Worm (Caenorhabditis elegans) whole organism, young adult: ENCODE measurements around the gene F59F5.7.
A peak's percentile ranks its signal among the peaks of the same experiment; 100 is the strongest.

Experiments
- F22D6.2 ChIP-seq: sonication (generic microtip); optimal IDR thresholded peaks from 2 replicates; lab custom pipeline; 2016; ENCODE audit warnings: mild to moderate bottlenecking, missing genetic modification characterization, missing compliant biosample characterization
- F23B12.7 ChIP-seq: sonication (generic microtip); optimal IDR thresholded peaks from 2 replicates; lab custom pipeline; 2017; ENCODE audit warnings: missing genetic modification characterization, mild to moderate bottlenecking, missing compliant biosample characterization, antibody characterized with exemption, moderate library complexity; ENCODE audit not compliant: insufficient read depth
- K11D2.4 ChIP-seq: fragments of 200-800 bp; sonication (Bioruptor generic); IDR thresholded peaks from 2 replicates; pipeline ENCODE4 v1.3.6; 2022; ENCODE audit warnings: missing genetic modification reagents, missing genetic modification characterization, missing compliant biosample characterization
- K12H6.12 ChIP-seq: fragments of 200-800 bp; sonication (Bioruptor generic); optimal IDR thresholded peaks from 2 replicates; lab custom pipeline; 2018; ENCODE audit warnings: mild to moderate bottlenecking, missing genetic modification characterization, missing compliant biosample characterization
- Y53F4B.3 ChIP-seq: fragments of 200-800 bp; sonication (Bioruptor generic); IDR thresholded peaks from 2 replicates; pipeline ENCODE4 v1.3.6; 2022; ENCODE audit warnings: missing genetic modification reagents, missing genetic modification characterization, missing compliant biosample characterization
- ZK185.1 ChIP-seq: sonication (generic microtip); optimal IDR thresholded peaks from 2 replicates; lab custom pipeline; 2016; ENCODE audit warnings: mild to moderate bottlenecking, missing genetic modification characterization, missing compliant biosample characterization; ENCODE audit not compliant: poor library complexity, severe bottlenecking
- akir-1 ChIP-seq: fragments of 200-800 bp; sonication (Bioruptor generic); optimal IDR thresholded peaks from 2 replicates; lab custom pipeline; 2018; ENCODE audit warnings: mild to moderate bottlenecking, missing genetic modification characterization, moderate library complexity, missing compliant biosample characterization
- ama-1 ChIP-seq, 3 experiments: fragments of 150-350 bp in 1 of 3; sonication (generic microtip) in 2 of 3; optimal IDR thresholded peaks; 2 replicates each; lab custom pipeline; 2014 to 2018; ENCODE audit warnings: missing biosample characterization in 2 of 3, missing genetic modification characterization in 2 of 3, missing genetic modification reagents in 2 of 3
- aptf-3 ChIP-seq: fragments of 200-800 bp; sonication (Bioruptor generic); IDR thresholded peaks from 2 replicates; pipeline ENCODE4 v1.3.6; 2022; ENCODE audit warnings: missing genetic modification characterization, missing compliant biosample characterization
- atf-7 ChIP-seq: sonication (generic microtip); optimal IDR thresholded peaks from 2 replicates; lab custom pipeline; 2017; ENCODE audit warnings: mild to moderate bottlenecking, missing genetic modification characterization, missing compliant biosample characterization
- athp-1 ChIP-seq: sonication (generic microtip); optimal IDR thresholded peaks from 2 replicates; lab custom pipeline; 2017; ENCODE audit warnings: mild to moderate bottlenecking, missing genetic modification characterization, missing compliant biosample characterization
- attf-3 ChIP-seq: fragments of 200-800 bp; sonication (Bioruptor generic); conservative IDR thresholded peaks from 2 replicates; pipeline ENCODE4 v1.3.6; 2022; ENCODE audit warnings: missing genetic modification reagents, missing genetic modification characterization, missing compliant biosample characterization
- bed-2 ChIP-seq: fragments of 200-800 bp; sonication (Bioruptor generic); IDR thresholded peaks from 2 replicates; pipeline ENCODE4 v1.3.6; 2022; ENCODE audit warnings: missing genetic modification reagents, missing genetic modification characterization, missing compliant biosample characterization
- cebp-1 ChIP-seq, 2 experiments: fragments of 200-800 bp in 1 of 2; sonication (Bioruptor generic) in 1 of 2; sonication (generic microtip) in 1 of 2; IDR thresholded peaks in 1 of 2; optimal IDR thresholded peaks in 1 of 2; 2 replicates each; pipeline versions ENCODE4 v1.3.6 to Lab custom; 2017 to 2022; ENCODE audit warnings: missing compliant biosample characterization in 2 of 2, missing genetic modification characterization in 2 of 2, mild to moderate bottlenecking in 1 of 2, missing genetic modification reagents in 1 of 2, moderate library complexity in 1 of 2
- ceh-27 ChIP-seq: fragments of 200-800 bp; sonication (Bioruptor generic); optimal IDR thresholded peaks from 2 replicates; lab custom pipeline; 2018; ENCODE audit warnings: mild to moderate bottlenecking, missing genetic modification characterization, moderate library complexity, missing compliant biosample characterization
- dpff-1 ChIP-seq: sonication (generic microtip); optimal IDR thresholded peaks from 2 replicates; lab custom pipeline; 2017; ENCODE audit warnings: mild to moderate bottlenecking, missing genetic modification characterization, missing compliant biosample characterization
- efl-1 ChIP-seq: fragments of 150-350 bp; optimal IDR thresholded peaks from 2 replicates; lab custom pipeline; 2014; ENCODE audit warnings: missing biosample characterization, missing genetic modification reagents, missing genetic modification characterization
- egl-44 ChIP-seq: fragments of 200-800 bp; sonication (Bioruptor generic); IDR thresholded peaks from 2 replicates; pipeline ENCODE4 v1.3.6; 2022; ENCODE audit warnings: missing genetic modification reagents, missing genetic modification characterization, missing compliant biosample characterization
- ekl-4 ChIP-seq: fragments of 200-800 bp; sonication (Bioruptor generic); IDR thresholded peaks from 2 replicates; pipeline ENCODE4 v1.3.6; 2022; ENCODE audit warnings: missing genetic modification reagents, missing genetic modification characterization, missing compliant biosample characterization
- gei-17 ChIP-seq: fragments of 200-800 bp; sonication (Bioruptor generic); optimal IDR thresholded peaks from 2 replicates; lab custom pipeline; 2018; ENCODE audit warnings: mild to moderate bottlenecking, missing genetic modification characterization, missing compliant biosample characterization
- him-1 ChIP-seq: sonication (generic microtip); optimal IDR thresholded peaks from 2 replicates; lab custom pipeline; 2016; ENCODE audit warnings: missing genotype, missing genetic modification reagents, missing genetic modification characterization, missing compliant biosample characterization
- hmg-1.2 ChIP-seq: fragments of 200-800 bp; sonication (Bioruptor generic); IDR thresholded peaks from 2 replicates; pipeline ENCODE4 v1.3.6; 2022; ENCODE audit warnings: missing genetic modification reagents, missing genetic modification characterization, missing compliant biosample characterization
- hrde-1 ChIP-seq: sonication (generic microtip); optimal IDR thresholded peaks from 2 replicates; lab custom pipeline; 2016; ENCODE audit warnings: missing genetic modification characterization, mild to moderate bottlenecking, missing compliant biosample characterization, moderate library complexity, missing genotype, missing genetic modification reagents, borderline replicate concordance
- hsf-1 ChIP-seq: fragments of 200-800 bp; sonication (Bioruptor generic); IDR thresholded peaks from 2 replicates; pipeline ENCODE4 v1.3.6; 2022; ENCODE audit warnings: missing genetic modification reagents, missing genetic modification characterization, missing compliant biosample characterization
- let-607 ChIP-seq, 2 experiments: fragments of 200-800 bp in 1 of 2; sonication (Bioruptor generic) in 1 of 2; sonication (generic microtip) in 1 of 2; optimal IDR thresholded peaks; 2 replicates each; lab custom pipeline; 2016 to 2018; ENCODE audit warnings: mild to moderate bottlenecking in 2 of 2, missing compliant biosample characterization in 2 of 2, missing genetic modification characterization in 2 of 2, moderate library complexity in 2 of 2, missing genotype in 1 of 2
- lin-26 ChIP-seq: fragments of 200-800 bp; sonication (Bioruptor generic); IDR thresholded peaks from 2 replicates; pipeline ENCODE4 v1.3.6; 2022; ENCODE audit warnings: missing genetic modification reagents, missing genetic modification characterization, missing compliant biosample characterization
- lin-40 ChIP-seq: sonication (generic microtip); optimal IDR thresholded peaks from 2 replicates; lab custom pipeline; 2016; ENCODE audit warnings: missing genetic modification characterization, mild to moderate bottlenecking, missing compliant biosample characterization, missing genotype, missing genetic modification reagents
- lin-54 ChIP-seq: fragments of 200-800 bp; sonication (Bioruptor generic); optimal IDR thresholded peaks from 2 replicates; lab custom pipeline; 2018; ENCODE audit warnings: mild to moderate bottlenecking, missing genetic modification characterization, missing compliant biosample characterization
- lsy-27 ChIP-seq: sonication (generic microtip); optimal IDR thresholded peaks from 2 replicates; lab custom pipeline; 2017; ENCODE audit warnings: missing genetic modification characterization, mild to moderate bottlenecking, missing compliant biosample characterization, antibody characterized with exemption, missing genotype, borderline replicate concordance; ENCODE audit not compliant: insufficient read depth
- madf-10 ChIP-seq: sonication (generic microtip); optimal IDR thresholded peaks from 2 replicates; lab custom pipeline; 2016; ENCODE audit warnings: mild to moderate bottlenecking, missing genetic modification characterization, missing compliant biosample characterization
- madf-6 ChIP-seq: fragments of 200-800 bp; sonication (Bioruptor generic); IDR thresholded peaks from 2 replicates; pipeline ENCODE4 v1.3.6; 2022; ENCODE audit warnings: missing genetic modification reagents, missing genetic modification characterization, missing compliant biosample characterization
- mcd-1 ChIP-seq: fragments of 200-800 bp; sonication (Bioruptor generic); IDR thresholded peaks from 2 replicates; pipeline ENCODE4 v1.3.6; 2022; ENCODE audit warnings: missing genetic modification reagents, missing genetic modification characterization, missing compliant biosample characterization
- mxl-1 ChIP-seq: sonication (generic microtip); optimal IDR thresholded peaks from 2 replicates; lab custom pipeline; 2016; ENCODE audit warnings: missing genetic modification characterization, missing compliant biosample characterization
- nfya-1 ChIP-seq: sonication (generic microtip); optimal IDR thresholded peaks from 2 replicates; lab custom pipeline; 2017; ENCODE audit warnings: antibody characterized with exemption, missing compliant biosample characterization, missing genetic modification characterization, borderline replicate concordance; ENCODE audit not compliant: insufficient read depth
- nfya-2 ChIP-seq: fragments of 200-800 bp; sonication (Bioruptor generic); IDR thresholded peaks from 2 replicates; pipeline ENCODE4 v1.3.6; 2022; ENCODE audit warnings: missing genetic modification reagents, missing genetic modification characterization, missing compliant biosample characterization
- nfyb-1 ChIP-seq: fragments of 200-800 bp; sonication (Bioruptor generic); IDR thresholded peaks from 2 replicates; pipeline ENCODE4 v1.3.6; 2022; ENCODE audit warnings: missing genetic modification reagents, missing genetic modification characterization, missing compliant biosample characterization
- nhr-80 ChIP-seq: sonication (generic microtip); optimal IDR thresholded peaks from 2 replicates; lab custom pipeline; 2016; ENCODE audit warnings: missing genetic modification characterization, missing compliant biosample characterization
- nhr-90 ChIP-seq: sonication (generic microtip); optimal IDR thresholded peaks from 2 replicates; lab custom pipeline; 2016; ENCODE audit warnings: missing genotype, mild to moderate bottlenecking, missing genetic modification characterization, missing compliant biosample characterization
- rec-8 ChIP-seq, 2 experiments: sonication (generic microtip); optimal IDR thresholded peaks; 2 replicates each; lab custom pipeline; 2016; ENCODE audit warnings: mild to moderate bottlenecking in 2 of 2, missing genetic modification characterization in 2 of 2, missing genetic modification reagents in 2 of 2, missing genotype in 2 of 2, missing biosample characterization in 1 of 2, missing compliant biosample characterization in 1 of 2, moderate library complexity in 1 of 2
- repo-1 ChIP-seq: sonication (generic microtip); optimal IDR thresholded peaks from 2 replicates; lab custom pipeline; 2017; ENCODE audit warnings: mild to moderate bottlenecking, missing genetic modification characterization, missing compliant biosample characterization
- sea-2 ChIP-seq: fragments of 200-800 bp; sonication (Bioruptor generic); IDR thresholded peaks from 2 replicates; pipeline ENCODE4 v1.3.6; 2022; ENCODE audit warnings: missing genetic modification characterization, missing compliant biosample characterization
- snpc-3.4 ChIP-seq: sonication (generic microtip); optimal IDR thresholded peaks from 2 replicates; lab custom pipeline; 2017; ENCODE audit warnings: missing genetic modification characterization, mild to moderate bottlenecking, missing compliant biosample characterization, antibody characterized with exemption, moderate library complexity, missing genotype, missing genetic modification reagents
- sptf-2 ChIP-seq: fragments of 200-800 bp; sonication (Bioruptor generic); optimal IDR thresholded peaks from 2 replicates; lab custom pipeline; 2018; ENCODE audit warnings: mild to moderate bottlenecking, missing genetic modification characterization, missing compliant biosample characterization
- unc-62 ChIP-seq: fragments of 150-350 bp; optimal IDR thresholded peaks from 2 replicates; lab custom pipeline; 2014; ENCODE audit warnings: missing biosample characterization, missing genetic modification reagents, missing genetic modification characterization
- zfh-2 ChIP-seq: fragments of 200-800 bp; sonication (Bioruptor generic); conservative IDR thresholded peaks from 2 replicates; pipeline ENCODE4 v1.3.6; 2022; ENCODE audit warnings: missing genetic modification reagents, missing genetic modification characterization, missing compliant biosample characterization

F59F5.7 gene

DNA sequence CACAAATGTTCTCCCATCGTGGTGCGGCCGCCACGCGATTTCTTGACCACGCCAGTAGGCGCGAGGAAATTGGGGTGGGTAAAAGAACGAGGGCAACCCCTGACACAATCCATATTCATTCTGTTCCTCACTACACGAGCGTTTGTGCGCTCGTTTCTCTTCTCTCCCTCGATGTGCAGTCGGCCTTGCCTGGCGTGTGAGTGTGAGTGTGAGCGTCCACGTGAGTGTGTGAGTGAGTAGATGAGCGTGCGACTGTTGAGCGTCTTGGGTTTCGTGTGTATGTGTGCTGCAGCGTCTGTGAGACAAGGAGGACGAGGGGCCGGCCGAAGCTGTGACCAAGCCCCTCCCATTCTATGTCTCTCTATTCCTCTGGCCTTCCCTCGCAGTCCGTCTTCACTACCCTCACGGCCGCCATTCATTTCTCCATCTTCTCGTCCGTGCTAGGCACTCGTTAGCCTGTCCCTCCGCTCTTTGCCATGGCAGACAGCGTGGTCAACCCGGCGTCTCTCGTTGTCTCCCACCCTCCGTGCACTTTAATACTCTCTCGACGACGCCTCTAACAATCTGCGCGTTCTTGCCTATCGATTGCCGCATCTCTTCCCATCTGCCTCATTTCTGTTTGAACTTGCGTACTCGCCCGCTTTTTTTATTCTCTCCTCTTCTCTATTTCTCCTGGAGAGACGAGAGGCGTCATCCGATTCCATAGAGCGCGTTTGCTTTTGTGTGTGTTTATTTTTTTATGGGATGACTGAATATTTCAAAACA is 9.3 kb downstream of the F59F5.7 start:
- no peak for TF ChIP-seq aptf-3 (GFP tag; lab: Robert Waterston, UW)
- peak in 1 of 2 experiments; percentile 29 for TF ChIP-seq rec-8 (tag; optimal IDR thresholded peaks at IDR 0.05; lab: Kevin White, UChicago)
- peak; percentile 86 for TF ChIP-seq madf-10 (tag; lab: Kevin White, UChicago)
- TF ChIP-seq hmg-1.2 = peak; percentile 87; the same call in 1 of the 2 replicates
- no peak for TF ChIP-seq nfya-1 (tag; lab: Kevin White, UChicago)
- peak; percentile 53 for TF ChIP-seq athp-1 (tag; lab: Kevin White, UChicago)
- peak; percentile 90 for TF ChIP-seq ZK185.1
- peak; percentile 59 for TF ChIP-seq K11D2.4 (GFP tag; lab: Robert Waterston, UW)
- peak; percentile 73 for TF ChIP-seq nhr-90 (tag; lab: Kevin White, UChicago)
- peak; percentile 43 for TF ChIP-seq snpc-3.4 (tag; lab: Kevin White, UChicago)
- peak; percentile 80 for TF ChIP-seq repo-1 (tag; lab: Kevin White, UChicago)
- TF ChIP-seq nhr-80 = peak; percentile 98
- TF ChIP-seq let-607 (tag; optimal IDR thresholded peaks at IDR 0.05; lab: Kevin White, UChicago) = peak; percentile 44 to 77
- TF ChIP-seq hsf-1 (GFP tag; lab: Robert Waterston, UW) = no peak
- peak; percentile 50 for TF ChIP-seq F22D6.2 (tag; lab: Kevin White, UChicago)
- TF ChIP-seq him-1 (tag; lab: Kevin White, UChicago) = no peak
- peak; percentile 22 for TF ChIP-seq dpff-1 (tag; lab: Kevin White, UChicago)
- TF ChIP-seq cebp-1 (GFP tag; IDR thresholded peaks at IDR 0.05; lab: Robert Waterston, UW) = no peak
- peak; percentile 89 for TF ChIP-seq cebp-1 (tag; optimal IDR thresholded peaks at IDR 0.05; lab: Kevin White, UChicago)
- peak; percentile 89 for TF ChIP-seq ceh-27
- TF ChIP-seq attf-3 (GFP tag; lab: Robert Waterston, UW) = no peak
- TF ChIP-seq bed-2 (GFP tag; lab: Robert Waterston, UW) = peak; percentile 39; the same call in 1 of the 2 replicates
- no peak for TF ChIP-seq efl-1
- no peak for TF ChIP-seq akir-1 (GFP tag; lab: Kevin White, UChicago)
- no peak for TF ChIP-seq lsy-27 (tag; lab: Kevin White, UChicago)
- peak; percentile 81 for TF ChIP-seq mxl-1
- peak; percentile 58 for TF ChIP-seq sptf-2 (GFP tag; lab: Kevin White, UChicago)
- peak; percentile 7 for TF ChIP-seq F23B12.7 (tag; lab: Kevin White, UChicago)
- no peak for TF ChIP-seq sea-2
- no peak for TF ChIP-seq nfya-2 (GFP tag; lab: Robert Waterston, UW)
- TF ChIP-seq ama-1 (optimal IDR thresholded peaks at IDR 0.05; lab: Kevin White, UChicago) = peak; percentile 45
- TF ChIP-seq ama-1 (GFP tag; optimal IDR thresholded peaks at IDR 0.05; lab: Kevin White, UChicago) = no peak
- no peak for TF ChIP-seq Y53F4B.3 (GFP tag; lab: Robert Waterston, UW)
- TF ChIP-seq lin-54 (GFP tag; lab: Kevin White, UChicago) = no peak
- TF ChIP-seq hrde-1 = no peak
- TF ChIP-seq madf-6 (GFP tag; lab: Robert Waterston, UW) = no peak
- peak; percentile 95 for TF ChIP-seq K12H6.12
- TF ChIP-seq atf-7 = peak; percentile 89
- TF ChIP-seq nfyb-1 = peak; percentile 88
- peak; percentile 28 for TF ChIP-seq unc-62 (GFP tag; lab: Kevin White, UChicago)
- TF ChIP-seq ekl-4 (GFP tag; lab: Robert Waterston, UW) = peak; percentile 75; the same call in 1 of the 2 replicates
- TF ChIP-seq egl-44 (GFP tag; lab: Robert Waterston, UW) = peak; percentile 63; the same call in 1 of the 2 replicates
- TF ChIP-seq lin-26 (GFP tag; lab: Robert Waterston, UW) = peak; percentile 78
- peak; percentile 100 for TF ChIP-seq zfh-2 (GFP tag; lab: Robert Waterston, UW)
- peak; percentile 88 for TF ChIP-seq gei-17 (GFP tag; lab: Kevin White, UChicago)
- peak; percentile 97 for TF ChIP-seq lin-40 (tag; lab: Kevin White, UChicago)
- TF ChIP-seq mcd-1 (GFP tag; lab: Robert Waterston, UW) = peak; percentile 85
